Worm (Caenorhabditis elegans): ENCODE data around the gene vha-5.

- TF ChIP-seq dao-5 (tag; optimal IDR thresholded peaks at IDR 0.05): no peak
- no peak for TF ChIP-seq W03F9.2 (tag; optimal IDR thresholded peaks at IDR 0.05)
Observed at ce11 chrIV:8289505-8289579, 14.4 kb upstream of the vha-5 start, which contains the start of gene nucl-1.

Measured in whole organism, L4/young adult.